Worm (Caenorhabditis elegans): ENCODE data around the gene T04C9.2.

ce11 chrIII:6030483-6030882, 38.8 kb downstream of the T04C9.2 start, which contains the start of gene ZK328.6:
- TF ChIP-seq T22C8.4 (GFP tag; IDR thresholded peaks at IDR 0.05) (no peak), ref-1 (GFP tag; conservative IDR thresholded peaks at IDR 0.05) (no peak), med-1 (GFP tag; optimal IDR thresholded peaks at IDR 0.05; ENCODE audit: insufficient read depth) (no peak), cog-1 (tag; optimal IDR thresholded peaks at IDR 0.05) (no peak), flt-1 (GFP tag; IDR thresholded peaks at IDR 0.05) (no peak)
